Worm (Caenorhabditis elegans) whole organism, L4 larva: Measurements from ENCODE around the gene F01D5.2.

ENCODE experiments used
- D1046.2 ChIP-seq: fragments of 200-800 bp; sonication (Bioruptor generic); IDR thresholded peaks from 2 replicates; pipeline ENCODE4 v1.3.6; 2022; ENCODE audit warnings: missing genetic modification characterization, missing compliant biosample characterization
- ama-1 ChIP-seq: fragments of 150-350 bp; optimal IDR thresholded peaks from 2 replicates; lab custom pipeline; 2014; ENCODE audit warnings: inconsistent platforms, mixed read lengths
- ceh-82 ChIP-seq: sonication (generic microtip); optimal IDR thresholded peaks from 2 replicates; lab custom pipeline; 2017; ENCODE audit warnings: missing biosample characterization, missing genetic modification characterization
- cey-2 ChIP-seq: sonication (generic microtip); optimal IDR thresholded peaks from 3 replicates; lab custom pipeline; 2017; ENCODE audit warnings: missing genetic modification characterization, mild to moderate bottlenecking, missing compliant biosample characterization, antibody characterized with exemption, borderline replicate concordance; ENCODE audit not compliant: insufficient read depth
- gei-8 ChIP-seq: fragments of 200-800 bp; sonication (Bioruptor generic); optimal IDR thresholded peaks from 2 replicates; lab custom pipeline; 2018; ENCODE audit warnings: mild to moderate bottlenecking, missing genetic modification characterization, missing compliant biosample characterization
- jun-1 ChIP-seq: fragments of 150-350 bp; optimal IDR thresholded peaks from 2 replicates; lab custom pipeline; 2014; ENCODE audit warnings: missing biosample characterization, missing genetic modification reagents, missing genetic modification characterization
- nhr-77 ChIP-seq: fragments of 150-350 bp; optimal IDR thresholded peaks from 2 replicates; lab custom pipeline; 2014; ENCODE audit warnings: missing biosample characterization, missing genetic modification characterization
- snpc-4 ChIP-seq: fragments of 150-350 bp; optimal IDR thresholded peaks from 2 replicates; lab custom pipeline; 2014; ENCODE audit warnings: missing biosample characterization, missing genetic modification characterization
- tag-97 ChIP-seq: fragments of 200-800 bp; sonication (Bioruptor generic); IDR thresholded peaks from 2 replicates; pipeline ENCODE4 v1.3.6; 2022; ENCODE audit warnings: missing genetic modification characterization, missing compliant biosample characterization
- unc-62 ChIP-seq, 3 experiments: fragments of 150-350 bp in 1 of 3; sonication (generic microtip); optimal IDR thresholded peaks in 2 of 3; peaks in 1 of 3; 1 replicate in 1 of 3; 2 replicates in 2 of 3; lab custom pipeline; 2014 to 2017; ENCODE audit warnings: missing biosample characterization in 3 of 3, missing genetic modification characterization in 3 of 3, missing genetic modification reagents in 3 of 3, missing genotype in 1 of 3
- ztf-7 ChIP-seq: fragments of 150-350 bp; optimal IDR thresholded peaks from 2 replicates; lab custom pipeline; 2014; ENCODE audit warnings: missing biosample characterization, missing genetic modification characterization

- TF ChIP-seq unc-62 (GFP tag; optimal IDR thresholded peaks at IDR 0.05 in 1 of 2; lab: Kevin White, UChicago) (no peak), unc-62 (tag; optimal IDR thresholded peaks at IDR 0.05; lab: Kevin White, UChicago) (no peak), ama-1 (lab: Kevin White, UChicago) (no peak), ztf-7 (tag; lab: Kevin White, UChicago) (no peak), ceh-82 (tag; lab: Kevin White, UChicago) (no peak), jun-1 (tag; lab: Kevin White, UChicago) (no peak), tag-97 (no peak), snpc-4 (no peak), gei-8 (GFP tag; lab: Kevin White, UChicago) (no peak), nhr-77 (tag; lab: Kevin White, UChicago) (no peak), D1046.2 (GFP tag; lab: Robert Waterston, UW) (no peak), cey-2 (tag; lab: Kevin White, UChicago) (no peak)
Observed at ce11 chrII:14034559-14034958, 35.7 kb upstream of the F01D5.2 start.
